Worm (Caenorhabditis elegans) whole organism, L2 larva: ENCODE data around the gene C04B4.4.

Source experiments
- C34F6.9 ChIP-seq: fragments of 150-350 bp; optimal IDR thresholded peaks from 2 replicates; lab custom pipeline; 2014; ENCODE audit warnings: missing biosample characterization, missing genetic modification characterization
- F13H6.1 ChIP-seq: sonication (generic microtip); optimal IDR thresholded peaks from 2 replicates; lab custom pipeline; 2016; ENCODE audit warnings: missing genetic modification characterization, missing compliant biosample characterization
- R02D3.7 ChIP-seq: fragments of 150-350 bp; optimal IDR thresholded peaks from 2 replicates; lab custom pipeline; 2014; ENCODE audit warnings: missing biosample characterization, missing genetic modification characterization
- Y55F3AM.14 ChIP-seq: fragments of 200-800 bp; sonication (Bioruptor generic); optimal IDR thresholded peaks from 2 replicates; lab custom pipeline; 2018; ENCODE audit warnings: mild to moderate bottlenecking, missing genetic modification characterization, missing compliant biosample characterization
- ZK546.5 ChIP-seq: sonication (generic microtip); optimal IDR thresholded peaks from 2 replicates; lab custom pipeline; 2017; ENCODE audit warnings: missing biosample characterization, missing genetic modification characterization
- aly-2 ChIP-seq: fragments of 150-350 bp; optimal IDR thresholded peaks from 2 replicates; lab custom pipeline; 2014; ENCODE audit warnings: missing biosample characterization, missing genetic modification characterization
- ama-1 ChIP-seq: fragments of 150-350 bp; optimal IDR thresholded peaks from 2 replicates; lab custom pipeline; 2018; ENCODE audit warnings: inconsistent platforms
- blmp-1 ChIP-seq: sonication (generic microtip); optimal IDR thresholded peaks from 2 replicates; lab custom pipeline; 2017; ENCODE audit warnings: missing genetic modification characterization, mild to moderate bottlenecking, missing compliant biosample characterization, antibody characterized with exemption, moderate library complexity; ENCODE audit not compliant: insufficient read depth
- ceh-82 ChIP-seq: fragments of 150-350 bp; optimal IDR thresholded peaks from 2 replicates; lab custom pipeline; 2014; ENCODE audit warnings: missing biosample characterization, missing genetic modification characterization
- crh-2 ChIP-seq: sonication (generic microtip); optimal IDR thresholded peaks from 2 replicates; lab custom pipeline; 2017; ENCODE audit warnings: missing biosample characterization, missing genetic modification characterization
- dmd-4 ChIP-seq: sonication (generic microtip); optimal IDR thresholded peaks from 2 replicates; lab custom pipeline; 2017; ENCODE audit warnings: missing biosample characterization, missing genetic modification characterization
- egl-27 ChIP-seq: sonication (generic microtip); optimal IDR thresholded peaks from 3 replicates; lab custom pipeline; 2017; ENCODE audit warnings: missing biosample characterization, missing genetic modification reagents, missing genetic modification characterization
- elt-1 ChIP-seq: fragments of 150-350 bp; optimal IDR thresholded peaks from 2 replicates; lab custom pipeline; 2014; ENCODE audit warnings: missing biosample characterization, missing genetic modification characterization
- elt-3 ChIP-seq: sonication (generic microtip); optimal IDR thresholded peaks from 2 replicates; lab custom pipeline; 2017; ENCODE audit warnings: missing biosample characterization, missing genetic modification characterization
- lin-11 ChIP-seq: fragments of 150-350 bp; sonication (generic microtip); optimal IDR thresholded peaks from 2 replicates; lab custom pipeline; 2014; ENCODE audit warnings: missing biosample characterization, missing genetic modification characterization, inconsistent platforms, mixed read lengths
- lin-13 ChIP-seq: fragments of 150-350 bp; optimal IDR thresholded peaks from 2 replicates; lab custom pipeline; 2014; ENCODE audit warnings: missing biosample characterization, missing genetic modification reagents, missing genetic modification characterization
- lin-39 ChIP-seq: fragments of 150-350 bp; optimal IDR thresholded peaks from 2 replicates; lab custom pipeline; 2014; ENCODE audit warnings: missing biosample characterization, missing genetic modification reagents, missing genetic modification characterization
- mab-5 ChIP-seq: fragments of 150-350 bp; optimal IDR thresholded peaks from 2 replicates; lab custom pipeline; 2014; ENCODE audit warnings: missing biosample characterization, missing genetic modification characterization
- mbf-1 ChIP-seq: sonication (generic microtip); optimal IDR thresholded peaks from 2 replicates; lab custom pipeline; 2017; ENCODE audit warnings: missing biosample characterization, missing genetic modification characterization
- nhr-10 ChIP-seq: sonication (generic microtip); optimal IDR thresholded peaks from 2 replicates; lab custom pipeline; 2017; ENCODE audit warnings: missing biosample characterization, missing genetic modification characterization
- nhr-11 ChIP-seq: fragments of 150-350 bp; optimal IDR thresholded peaks from 2 replicates; lab custom pipeline; 2014; ENCODE audit warnings: missing biosample characterization, missing genetic modification characterization
- nhr-12 ChIP-seq: fragments of 150-350 bp; optimal IDR thresholded peaks from 2 replicates; lab custom pipeline; 2014; ENCODE audit warnings: missing biosample characterization, missing genetic modification characterization
- nhr-129 ChIP-seq: fragments of 150-350 bp; optimal IDR thresholded peaks from 2 replicates; lab custom pipeline; 2014; ENCODE audit warnings: missing biosample characterization, missing genetic modification characterization
- nhr-21 ChIP-seq: fragments of 150-350 bp; optimal IDR thresholded peaks from 2 replicates; lab custom pipeline; 2014; ENCODE audit warnings: missing biosample characterization, missing genetic modification characterization
- nhr-23 ChIP-seq: fragments of 150-350 bp; optimal IDR thresholded peaks from 2 replicates; lab custom pipeline; 2014; ENCODE audit warnings: missing biosample characterization, missing genetic modification reagents, missing genetic modification characterization
- nhr-237 ChIP-seq: fragments of 150-350 bp; optimal IDR thresholded peaks from 2 replicates; lab custom pipeline; 2014; ENCODE audit warnings: missing biosample characterization, missing genetic modification characterization
- nhr-25 ChIP-seq: fragments of 150-350 bp; sonication (generic microtip); optimal IDR thresholded peaks from 3 replicates; lab custom pipeline; 2014; ENCODE audit warnings: missing biosample characterization, missing genetic modification characterization
- nhr-77 ChIP-seq: fragments of 150-350 bp; optimal IDR thresholded peaks from 2 replicates; lab custom pipeline; 2014; ENCODE audit warnings: missing biosample characterization, missing genetic modification characterization
- sem-4 ChIP-seq: fragments of 150-350 bp; optimal IDR thresholded peaks from 2 replicates; lab custom pipeline; 2014; ENCODE audit warnings: missing biosample characterization, missing genetic modification reagents, missing genetic modification characterization
- unc-39 ChIP-seq: fragments of 150-350 bp; optimal IDR thresholded peaks from 2 replicates; lab custom pipeline; 2014; ENCODE audit warnings: missing biosample characterization, missing genetic modification characterization
- unc-55 ChIP-seq: fragments of 150-350 bp; sonication (generic microtip); optimal IDR thresholded peaks from 3 replicates; lab custom pipeline; 2014; ENCODE audit warnings: missing biosample characterization, missing genetic modification reagents, missing genetic modification characterization
- zag-1 ChIP-seq: fragments of 150-350 bp; optimal IDR thresholded peaks from 2 replicates; lab custom pipeline; 2014; ENCODE audit warnings: missing biosample characterization, missing genetic modification characterization
- ztf-1 ChIP-seq: fragments of 200-800 bp; sonication (Bioruptor generic); conservative IDR thresholded peaks from 2 replicates; pipeline ENCODE4 v1.3.6; 2022; ENCODE audit warnings: missing genetic modification characterization, missing compliant biosample characterization
- ztf-4 ChIP-seq: fragments of 150-350 bp; optimal IDR thresholded peaks from 2 replicates; lab custom pipeline; 2014; ENCODE audit warnings: missing biosample characterization, missing genetic modification characterization

The C04B4.4 gene

ce11 chrX:12252189-12252588, 38.5 kb upstream of the C04B4.4 start:
- TF ChIP-seq C34F6.9 (tag; lab: Kevin White, UChicago) (no peak), nhr-10 (tag; lab: Kevin White, UChicago) (no peak), nhr-237 (no peak), nhr-129 (tag; lab: Kevin White, UChicago) (no peak), egl-27 (tag; lab: Kevin White, UChicago) (no peak), mbf-1 (tag; lab: Kevin White, UChicago) (no peak), blmp-1 (tag; lab: Kevin White, UChicago) (no peak), nhr-77 (tag; lab: Kevin White, UChicago) (no peak), unc-55 (GFP tag; lab: Kevin White, UChicago) (no peak), ceh-82 (tag; lab: Kevin White, UChicago) (no peak), crh-2 (tag; lab: Kevin White, UChicago) (no peak), nhr-12 (tag; lab: Kevin White, UChicago) (no peak), sem-4 (no peak), elt-3 (tag; lab: Kevin White, UChicago) (no peak), F13H6.1 (tag; lab: Kevin White, UChicago) (no peak), ztf-1 (GFP tag; lab: Robert Waterston, UW) (no peak), R02D3.7 (tag; lab: Kevin White, UChicago) (no peak)
- TF ChIP-seq, all 48 proteins: peak for 0

DNA sequence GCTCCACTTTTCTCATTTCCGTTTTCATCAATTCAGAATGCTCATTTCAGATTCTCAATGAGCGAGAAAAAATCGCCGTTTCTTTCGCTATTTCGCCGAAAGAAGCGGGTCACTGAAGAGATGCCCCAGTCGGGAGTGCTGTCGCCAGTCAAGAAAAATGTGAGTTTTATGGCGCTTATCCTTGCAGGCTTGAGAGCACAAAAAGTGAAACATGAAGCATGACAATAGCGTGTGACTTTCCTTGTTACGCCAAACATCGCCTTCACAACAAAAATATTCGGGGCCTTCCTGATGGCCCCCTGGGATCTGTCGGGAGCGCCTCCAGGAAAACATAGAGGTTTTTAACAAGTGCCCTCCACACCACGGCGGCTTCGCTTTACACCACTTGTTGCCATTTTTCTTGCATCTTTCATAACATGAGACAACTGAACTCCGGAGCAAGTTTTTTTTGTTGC, 34.0 kb upstream of the C04B4.4 start, which contains the start of gene E01G6.2:
E01G6.2 (plus strand) TSS at position 51 of the 455 bp plus-strand sequence.
- no peak for TF ChIP-seq sem-4
- TF ChIP-seq nhr-23 (tag; lab: Kevin White, UChicago): no peak
- TF ChIP-seq nhr-12 (tag; lab: Kevin White, UChicago): no peak
- no peak for TF ChIP-seq blmp-1 (tag; lab: Kevin White, UChicago)
- no peak for TF ChIP-seq elt-3 (tag; lab: Kevin White, UChicago)
- no peak for TF ChIP-seq nhr-10 (tag; lab: Kevin White, UChicago)
- TF ChIP-seq ZK546.5 (tag; lab: Kevin White, UChicago): no peak
- no peak for TF ChIP-seq ztf-1 (GFP tag; lab: Robert Waterston, UW)
- TF ChIP-seq nhr-77 (tag; lab: Kevin White, UChicago): no peak
- no peak for TF ChIP-seq unc-55 (GFP tag; lab: Kevin White, UChicago)
- no peak for TF ChIP-seq ama-1 (lab: Kevin White, UChicago)
- no peak for TF ChIP-seq elt-1
- TF ChIP-seq ceh-82 (tag; lab: Kevin White, UChicago): no peak
- TF ChIP-seq dmd-4 (tag; lab: Kevin White, UChicago): no peak
- no peak for TF ChIP-seq Y55F3AM.14
- no peak for TF ChIP-seq ztf-4 (tag; lab: Kevin White, UChicago)
- TF ChIP-seq crh-2 (tag; lab: Kevin White, UChicago): no peak
- no peak for TF ChIP-seq nhr-25 (tag; lab: Kevin White, UChicago)
- TF ChIP-seq lin-11: no peak
- TF ChIP-seq lin-13 (GFP tag; lab: Kevin White, UChicago): no peak

DNA sequence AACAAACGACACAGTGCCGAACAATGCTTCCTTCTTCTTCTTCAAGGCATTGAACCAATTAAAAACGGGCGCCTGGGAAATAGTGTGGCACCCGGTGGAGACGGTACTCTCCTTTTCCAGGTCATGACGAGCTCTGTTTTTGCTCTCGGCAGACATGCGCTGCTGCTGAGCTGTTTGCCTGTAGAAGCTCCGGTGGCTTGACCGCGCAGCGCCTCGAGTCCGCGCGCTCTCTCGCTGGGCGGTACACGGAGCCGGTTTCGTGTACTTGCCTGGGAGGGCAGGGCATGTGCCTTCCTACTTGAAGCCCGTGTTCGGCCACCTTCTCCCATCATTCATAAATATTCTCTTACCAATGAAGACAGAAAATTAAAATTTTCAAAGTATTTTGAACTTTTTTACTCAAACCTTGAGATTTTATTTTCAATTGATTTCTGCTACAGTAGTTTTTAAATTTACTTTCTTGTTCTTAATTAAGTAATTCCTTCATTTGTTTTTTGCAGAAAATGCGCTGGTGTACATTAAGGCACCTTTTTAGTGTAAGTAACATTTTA, 30.2 kb upstream of the C04B4.4 start, which contains the start of gene E01G6.1:
E01G6.1 (plus strand) TSS at position 501 of the 551 bp plus-strand sequence.
- TF ChIP-seq nhr-25 (tag; lab: Kevin White, UChicago) (no peak), nhr-21 (tag; lab: Kevin White, UChicago) (no peak), nhr-77 (tag; lab: Kevin White, UChicago) (no peak), C34F6.9 (tag; lab: Kevin White, UChicago) (no peak), lin-39 (no peak), ama-1 (lab: Kevin White, UChicago) (no peak), ZK546.5 (tag; lab: Kevin White, UChicago) (no peak), sem-4 (no peak), zag-1 (tag; lab: Kevin White, UChicago) (no peak), nhr-11 (no peak), unc-55 (GFP tag; lab: Kevin White, UChicago) (no peak), mab-5 (tag; lab: Kevin White, UChicago) (no peak)

ce11 chrX:12270841-12271240, 19.8 kb upstream of the C04B4.4 start, which contains the start of gene otpl-8:
Gene otpl-8, minus strand, starts transcription at chrX:12270941.
- TF ChIP-seq sem-4 (no peak), nhr-12 (tag; lab: Kevin White, UChicago) (no peak), unc-39 (tag; lab: Kevin White, UChicago) (no peak), nhr-25 (tag; lab: Kevin White, UChicago) (no peak), lin-13 (GFP tag; lab: Kevin White, UChicago) (no peak), blmp-1 (tag; lab: Kevin White, UChicago) (no peak), aly-2 (tag; lab: Kevin White, UChicago) (no peak), nhr-237 (no peak), ZK546.5 (tag; lab: Kevin White, UChicago) (no peak), elt-1 (no peak)
- TF ChIP-seq, all 48 proteins: peak for 0
